Fruit fly (Drosophila melanogaster) whole organism, embryonic: Measurements from ENCODE around the gene CG34057.

ENCODE experiments used
- CG10462 ChIP-seq: fragments of 200-800 bp; sonication (Bioruptor generic); optimal IDR thresholded peaks from 2 replicates; lab custom pipeline; 2016; ENCODE audit warnings: missing biosample characterization, missing genetic modification characterization
- CG10979 ChIP-seq: fragments of 200-800 bp; sonication (Bioruptor generic); optimal IDR thresholded peaks from 2 replicates; lab custom pipeline; 2018; ENCODE audit warnings: missing biosample characterization, mild to moderate bottlenecking, missing genetic modification characterization, moderate library complexity
- CG11085 ChIP-seq: fragments of 200-800 bp; sonication (Bioruptor generic); IDR thresholded peaks from 2 replicates; pipeline ENCODE4 v1.3.6; 2022; ENCODE audit warnings: missing biosample characterization, missing genetic modification characterization
- CG11247 ChIP-seq: fragments of 200-800 bp; sonication (Bioruptor generic); IDR thresholded peaks from 2 replicates; pipeline ENCODE4 v1.3.6; 2022; ENCODE audit warnings: missing biosample characterization, missing genetic modification characterization
- CG11456 ChIP-seq: fragments of 200-800 bp; sonication (Bioruptor generic); IDR thresholded peaks from 3 replicates; pipeline ENCODE4 v1.3.6; 2022; ENCODE audit warnings: missing biosample characterization, missing genetic modification characterization
- CG11723 ChIP-seq: fragments of 200-800 bp; sonication (Bioruptor generic); optimal IDR thresholded peaks from 2 replicates; lab custom pipeline; 2017; ENCODE audit warnings: missing biosample characterization, mild to moderate bottlenecking, missing genetic modification characterization
- CG13123 ChIP-seq: fragments of 200-800 bp; sonication (Bioruptor generic); optimal IDR thresholded peaks from 2 replicates; lab custom pipeline; 2016; ENCODE audit warnings: missing biosample characterization, missing genetic modification characterization
- CG13287 ChIP-seq: fragments of 200-800 bp; sonication (Bioruptor generic); IDR thresholded peaks from 2 replicates; pipeline ENCODE4 v1.3.6; 2022; ENCODE audit warnings: missing biosample characterization, missing genetic modification characterization; ENCODE audit not compliant: partially characterized antibody
- CG15073 ChIP-seq: fragments of 200-800 bp; sonication (Bioruptor generic); optimal IDR thresholded peaks from 2 replicates; lab custom pipeline; 2016; ENCODE audit warnings: missing biosample characterization, missing genetic modification characterization
- CG15514 ChIP-seq: fragments of 200-800 bp; sonication (Bioruptor generic); optimal IDR thresholded peaks from 3 replicates; lab custom pipeline; 2017; ENCODE audit warnings: missing biosample characterization, missing genetic modification characterization, mild to moderate bottlenecking, moderate library complexity, missing genetic modification reagents
- CG16813 ChIP-seq: fragments of 200-800 bp; sonication (Bioruptor generic); IDR thresholded peaks from 3 replicates; pipeline ENCODE4 v1.3.6; 2022; ENCODE audit warnings: missing biosample characterization, missing genetic modification characterization; ENCODE audit not compliant: partially characterized antibody
- CG16863 ChIP-seq: fragments of 200-800 bp; sonication (Bioruptor generic); optimal IDR thresholded peaks from 3 replicates; lab custom pipeline; 2016; ENCODE audit warnings: missing biosample characterization, missing genetic modification characterization
- CG17186 ChIP-seq: fragments of 200-800 bp; sonication (Bioruptor generic); optimal IDR thresholded peaks from 3 replicates; lab custom pipeline; 2017; ENCODE audit warnings: missing biosample characterization, missing genetic modification reagents, missing genetic modification characterization
- CG18262 ChIP-seq: fragments of 200-800 bp; optimal IDR thresholded peaks from 3 replicates; lab custom pipeline; 2019; ENCODE audit warnings: missing biosample characterization, mild to moderate bottlenecking, missing genetic modification characterization, moderate library complexity
- CG18619 ChIP-seq: fragments of 200-800 bp; sonication (Bioruptor generic); optimal IDR thresholded peaks from 3 replicates; lab custom pipeline; 2017; ENCODE audit warnings: missing biosample characterization, mild to moderate bottlenecking, missing genetic modification characterization
- CG4707 ChIP-seq: fragments of 200-800 bp; sonication (Bioruptor generic); optimal IDR thresholded peaks from 2 replicates; lab custom pipeline; 2018; ENCODE audit warnings: missing biosample characterization, mild to moderate bottlenecking, missing genetic modification characterization, moderate library complexity
- CG4854 ChIP-seq: fragments of 200-800 bp; sonication (Bioruptor generic); optimal IDR thresholded peaks from 2 replicates; lab custom pipeline; 2016; ENCODE audit warnings: missing biosample characterization, missing genetic modification characterization, inconsistent platforms
- CG7556 ChIP-seq: fragments of 200-800 bp; sonication (Bioruptor generic); optimal IDR thresholded peaks from 2 replicates; lab custom pipeline; 2017; ENCODE audit warnings: missing biosample characterization, mild to moderate bottlenecking, missing genetic modification characterization
- CG8944 ChIP-seq: fragments of 200-800 bp; sonication (Bioruptor generic); optimal IDR thresholded peaks from 3 replicates; lab custom pipeline; 2016; ENCODE audit warnings: missing biosample characterization, missing genetic modification characterization
- CG9932 ChIP-seq: fragments of 200-800 bp; sonication (Bioruptor generic); IDR thresholded peaks from 2 replicates; pipeline ENCODE4 v1.3.6; 2022; ENCODE audit warnings: missing biosample characterization, missing genetic modification characterization
- CrebB ChIP-seq: fragments of 200-800 bp; sonication (Bioruptor generic); optimal IDR thresholded peaks from 3 replicates; lab custom pipeline; 2018; ENCODE audit warnings: missing biosample characterization, mild to moderate bottlenecking, missing genetic modification characterization
- E2f2 ChIP-seq: fragments of 200-800 bp; sonication (Bioruptor generic); IDR thresholded peaks from 2 replicates; pipeline ENCODE4 v1.3.6; 2022; ENCODE audit warnings: missing biosample characterization, missing genetic modification characterization
- H2.0 ChIP-seq: fragments of 200-800 bp; sonication (Bioruptor generic); IDR thresholded peaks from 2 replicates; pipeline ENCODE4 v1.3.6; 2022; ENCODE audit warnings: missing biosample characterization, missing genetic modification characterization
- HLH54F ChIP-seq: fragments of 200-800 bp; sonication (Bioruptor generic); optimal IDR thresholded peaks from 3 replicates; lab custom pipeline; 2016; ENCODE audit warnings: missing biosample characterization, missing genetic modification characterization
- HLHmδ ChIP-seq: fragments of 200-800 bp; sonication (Bioruptor generic); optimal IDR thresholded peaks from 2 replicates; lab custom pipeline; 2018; ENCODE audit warnings: missing biosample characterization, mild to moderate bottlenecking, missing genetic modification characterization, moderate library complexity
- Lim3 ChIP-seq: fragments of 200-800 bp; sonication (Bioruptor generic); IDR thresholded peaks from 2 replicates; pipeline ENCODE4 v1.3.6; 2022; ENCODE audit warnings: missing biosample characterization, missing genetic modification characterization
- MTF-1 ChIP-seq: fragments of 200-800 bp; sonication (Bioruptor generic); optimal IDR thresholded peaks from 2 replicates; lab custom pipeline; 2018; ENCODE audit warnings: missing biosample characterization, mild to moderate bottlenecking, missing genetic modification characterization, borderline replicate concordance
- Mes4 ChIP-seq: fragments of 200-800 bp; sonication (Bioruptor generic); optimal IDR thresholded peaks from 2 replicates; lab custom pipeline; 2016; ENCODE audit warnings: missing biosample characterization, missing genetic modification characterization
- NFAT ChIP-seq: fragments of 200-800 bp; sonication (Bioruptor generic); IDR thresholded peaks from 2 replicates; pipeline ENCODE4 v1.3.6; 2022; ENCODE audit warnings: missing biosample characterization, missing genetic modification characterization
- Neu2 ChIP-seq: fragments of 200-800 bp; sonication (Bioruptor generic); optimal IDR thresholded peaks from 3 replicates; lab custom pipeline; 2016; ENCODE audit warnings: missing biosample characterization, missing genetic modification characterization, borderline replicate concordance
- Taf1 ChIP-seq: fragments of 200-800 bp; sonication (Bioruptor generic); IDR thresholded peaks from 2 replicates; pipeline ENCODE4 v1.3.6; 2022; ENCODE audit warnings: missing biosample characterization, missing genetic modification characterization
- amos ChIP-seq: fragments of 200-800 bp; sonication (Bioruptor generic); IDR thresholded peaks from 2 replicates; pipeline ENCODE4 v1.3.6; 2022; ENCODE audit warnings: missing biosample characterization, missing genetic modification characterization; ENCODE audit not compliant: partially characterized antibody
- bigmax ChIP-seq: fragments of 200-800 bp; sonication (Bioruptor generic); optimal IDR thresholded peaks from 2 replicates; lab custom pipeline; 2018; ENCODE audit warnings: missing biosample characterization, mild to moderate bottlenecking, missing genetic modification characterization
- chm ChIP-seq: fragments of 200-800 bp; sonication (Bioruptor generic); IDR thresholded peaks from 2 replicates; pipeline ENCODE4 v1.3.6; 2022; ENCODE audit warnings: missing biosample characterization, missing genetic modification characterization
- fd3F ChIP-seq: fragments of 200-800 bp; sonication (Bioruptor generic); optimal IDR thresholded peaks from 2 replicates; lab custom pipeline; 2018; ENCODE audit warnings: missing biosample characterization, mild to moderate bottlenecking, missing genetic modification characterization, moderate library complexity
- gce ChIP-seq: fragments of 200-800 bp; sonication (Bioruptor generic); IDR thresholded peaks from 3 replicates; pipeline ENCODE4 v1.3.6; 2022; ENCODE audit warnings: missing biosample characterization, missing genetic modification characterization
- knrl ChIP-seq: fragments of 200-800 bp; sonication (Bioruptor generic); IDR thresholded peaks from 3 replicates; pipeline ENCODE4 v1.3.6; 2022; ENCODE audit warnings: missing biosample characterization, missing genetic modification characterization; ENCODE audit not compliant: partially characterized antibody
- maf-S ChIP-seq: fragments of 200-800 bp; sonication (Bioruptor generic); optimal IDR thresholded peaks from 2 replicates; lab custom pipeline; 2016; ENCODE audit warnings: missing biosample characterization, missing genetic modification characterization
- ranshi ChIP-seq: fragments of 200-800 bp; sonication (Bioruptor generic); IDR thresholded peaks from 2 replicates; pipeline ENCODE4 v1.3.6; 2022; ENCODE audit warnings: missing biosample characterization, missing genetic modification characterization
- row ChIP-seq: fragments of 200-800 bp; sonication (Bioruptor generic); IDR thresholded peaks from 3 replicates; pipeline ENCODE4 v1.3.6; 2022; ENCODE audit warnings: missing biosample characterization, missing genetic modification characterization
- run ChIP-seq: fragments of 200-800 bp; sonication (Bioruptor generic); optimal IDR thresholded peaks from 3 replicates; lab custom pipeline; 2018; ENCODE audit warnings: missing biosample characterization, mild to moderate bottlenecking, missing genetic modification characterization
- salm ChIP-seq: fragments of 200-800 bp; sonication (Bioruptor generic); optimal IDR thresholded peaks from 2 replicates; lab custom pipeline; 2018; ENCODE audit warnings: missing biosample characterization, mild to moderate bottlenecking, missing genetic modification characterization
- sd ChIP-seq: fragments of 200-800 bp; sonication (Bioruptor generic); optimal IDR thresholded peaks from 3 replicates; lab custom pipeline; 2018; ENCODE audit warnings: missing biosample characterization, mild to moderate bottlenecking, missing genetic modification characterization, moderate library complexity
- sens-2 ChIP-seq: fragments of 200-800 bp; sonication (Bioruptor generic); IDR thresholded peaks from 2 replicates; pipeline ENCODE4 v1.3.6; 2022; ENCODE audit warnings: missing biosample characterization, missing genetic modification characterization
- sna ChIP-seq: fragments of 200-800 bp; sonication (Bioruptor generic); IDR thresholded peaks from 2 replicates; pipeline ENCODE4 v1.3.6; 2022; ENCODE audit warnings: missing biosample characterization, missing genetic modification characterization; ENCODE audit not compliant: partially characterized antibody
- stwl ChIP-seq: fragments of 200-800 bp; sonication (Bioruptor generic); optimal IDR thresholded peaks from 3 replicates; lab custom pipeline; 2018; ENCODE audit warnings: missing biosample characterization, mild to moderate bottlenecking, missing genetic modification characterization, moderate library complexity
- vnd ChIP-seq: fragments of 200-800 bp; sonication (Bioruptor generic); IDR thresholded peaks from 3 replicates; pipeline ENCODE4 v1.3.6; 2022; ENCODE audit warnings: missing biosample characterization, missing genetic modification characterization; ENCODE audit not compliant: partially characterized antibody
- vvl ChIP-seq: fragments of 200-800 bp; sonication (Bioruptor generic); IDR thresholded peaks from 2 replicates; pipeline ENCODE4 v1.3.6; 2022; ENCODE audit warnings: missing biosample characterization, missing genetic modification characterization
- wek ChIP-seq: fragments of 200-800 bp; sonication (Bioruptor generic); optimal IDR thresholded peaks from 3 replicates; lab custom pipeline; 2018; ENCODE audit warnings: missing biosample characterization, mild to moderate bottlenecking, missing genetic modification characterization, moderate library complexity
- z ChIP-seq: fragments of 200-800 bp; sonication (Bioruptor generic); IDR thresholded peaks from 3 replicates; pipeline ENCODE4 v1.3.6; 2022; ENCODE audit warnings: missing biosample characterization, missing genetic modification characterization

The CG34057 gene

dm6 chr3L:851061-851460 is 46.1 kb upstream of the CG34057 start, which contains the start of gene Dci (continued):
- TF ChIP-seq CG13287 (GFP tag; lab: Robert Waterston, UW) (peak; percentile 91), wek (GFP tag; lab: Kevin White, UChicago) (peak; percentile 97), CG4707 (GFP tag; lab: Kevin White, UChicago) (no peak), sna (GFP tag; lab: Robert Waterston, UW) (peak; percentile 84), gce (GFP tag; lab: Robert Waterston, UW) (peak; percentile 42; the same call in 1 of the 3 replicates), CG18262 (tag; lab: Kevin White, UChicago) (no peak), CG4854 (GFP tag; lab: Kevin White, UChicago) (no peak), CG11723 (GFP tag; lab: Kevin White, UChicago) (peak; percentile 22), CG11456 (GFP tag; lab: Robert Waterston, UW) (peak; percentile 79), CG9932 (GFP tag; lab: Robert Waterston, UW) (peak; percentile 89), HLHmδ (GFP tag; lab: Kevin White, UChicago) (no peak), CG10979 (peak; percentile 41), Neu2 (GFP tag; lab: Kevin White, UChicago) (peak; percentile 52), NFAT (peak; percentile 68), bigmax (no peak), fd3F (GFP tag; lab: Kevin White, UChicago) (peak; percentile 22), Lim3 (GFP tag; lab: Robert Waterston, UW) (no peak), sd (tag; lab: Kevin White, UChicago) (no peak), ranshi (GFP tag; lab: Robert Waterston, UW) (peak; percentile 49; the same call in 1 of the 2 replicates), CG10462 (peak; percentile 39), CrebB (no peak), CG16813 (GFP tag; lab: Robert Waterston, UW) (peak; percentile 90), H2.0 (GFP tag; lab: Robert Waterston, UW) (peak; percentile 86), stwl (tag; lab: Kevin White, UChicago) (peak; percentile 30), chm (GFP tag; lab: Robert Waterston, UW) (no peak), CG18619 (GFP tag; lab: Kevin White, UChicago) (peak; percentile 28), CG7556 (peak; percentile 38), sens-2 (GFP tag; lab: Robert Waterston, UW) (0 out of 2 replicates have a peak, but pooled peaks have one; percentile 21), CG11085 (GFP tag; lab: Robert Waterston, UW) (peak; percentile 68), CG15073 (no peak), MTF-1 (GFP tag; lab: Kevin White, UChicago) (no peak), E2f2 (GFP tag; lab: Robert Waterston, UW) (peak; percentile 96), knrl (GFP tag; lab: Robert Waterston, UW) (peak; percentile 91), CG8944 (GFP tag; lab: Kevin White, UChicago) (peak; percentile 54), run (no peak), salm (tag; lab: Kevin White, UChicago) (no peak), HLH54F (GFP tag; lab: Kevin White, UChicago) (peak; percentile 76), CG11247 (peak; percentile 75), Taf1 (GFP tag; lab: Robert Waterston, UW) (peak; percentile 50; the same call in 1 of the 2 replicates), Mes4 (GFP tag; lab: Kevin White, UChicago) (peak; percentile 39), CG16863 (peak; percentile 46), CG17186 (GFP tag; lab: Kevin White, UChicago) (peak; percentile 29), maf-S (peak; percentile 52), CG13123 (GFP tag; lab: Kevin White, UChicago) (no peak), row (GFP tag; lab: Robert Waterston, UW) (peak; percentile 96), vvl (peak; percentile 82), vnd (peak; percentile 74), CG15514 (GFP tag; lab: Kevin White, UChicago) (peak; percentile 89), amos (GFP tag; lab: Robert Waterston, UW) (peak; percentile 79), z (no peak)
